Fruit fly (Drosophila melanogaster) whole organism, wandering third instar larva: ENCODE measurements around the gene Acp65Aa.

Source experiments
- CG32264 ChIP-seq: fragments of 200-800 bp; sonication (Bioruptor generic); optimal IDR thresholded peaks from 2 replicates; lab custom pipeline; 2016; ENCODE audit warnings: missing biosample characterization, missing genetic modification characterization
- Dfd ChIP-seq: fragments of >200 bp; optimal IDR thresholded peaks from 2 replicates; lab custom pipeline; 2017; ENCODE audit warnings: missing biosample characterization, missing genetic modification characterization
- Dif ChIP-seq: fragments of 200-275, 200-300 bp; sonication (Bioruptor generic); optimal IDR thresholded peaks from 2 replicates; lab custom pipeline; 2018; ENCODE audit warnings: missing biosample characterization, missing genetic modification characterization; ENCODE audit not compliant: partially characterized antibody
- GATAd ChIP-seq: sonication (Bioruptor generic); optimal IDR thresholded peaks from 2 replicates; lab custom pipeline; 2016; ENCODE audit warnings: missing biosample characterization, missing genetic modification characterization
- HLH106 ChIP-seq: fragments of 200-800 bp; optimal IDR thresholded peaks from 3 replicates; lab custom pipeline; 2019; ENCODE audit warnings: missing biosample characterization, mild to moderate bottlenecking, missing genetic modification characterization, moderate library complexity
- Hnf4 ChIP-seq: fragments of 200-800 bp; sonication (Bioruptor generic); optimal IDR thresholded peaks from 2 replicates; lab custom pipeline; 2016; ENCODE audit warnings: missing biosample characterization, mild to moderate bottlenecking, missing genetic modification characterization
- Hr83 ChIP-seq: fragments of 200-300 bp; sonication (Bioruptor generic); optimal IDR thresholded peaks from 2 replicates; lab custom pipeline; 2016; ENCODE audit warnings: missing biosample characterization, mild to moderate bottlenecking, missing genetic modification characterization, moderate library complexity; ENCODE audit not compliant: poor library complexity, severe bottlenecking
- Jra ChIP-seq: sonication (Bioruptor generic); optimal IDR thresholded peaks from 2 replicates; lab custom pipeline; 2016; ENCODE audit warnings: missing biosample characterization, missing genetic modification characterization
- Myc ChIP-seq: fragments of >200 bp; optimal IDR thresholded peaks from 2 replicates; lab custom pipeline; 2017
- N ChIP-seq: fragments of >200 bp; optimal IDR thresholded peaks from 2 replicates; lab custom pipeline; 2018; ENCODE audit warnings: missing biosample characterization, missing external identifiers, missing genetic modification characterization
- Sp1 ChIP-seq: fragments of 200-800 bp; sonication (Bioruptor generic); optimal IDR thresholded peaks from 3 replicates; lab custom pipeline; 2019; ENCODE audit warnings: missing biosample characterization, mild to moderate bottlenecking, missing genetic modification characterization, moderate library complexity
- brk ChIP-seq: fragments of 200-800 bp; sonication (Bioruptor generic); optimal IDR thresholded peaks from 2 replicates; lab custom pipeline; 2016; ENCODE audit warnings: missing biosample characterization, mild to moderate bottlenecking, missing genetic modification characterization
- dsf ChIP-seq: sonication (Bioruptor generic); optimal IDR thresholded peaks from 2 replicates; lab custom pipeline; 2016; ENCODE audit warnings: missing biosample characterization, missing genetic modification characterization, borderline replicate concordance
- foxo ChIP-seq, 2 experiments: fragments of 200-800 bp; sonication (Bioruptor generic); optimal IDR thresholded peaks; 2 replicates in 1 of 2; 3 replicates in 1 of 2; lab custom pipeline; 2016 to 2017; ENCODE audit warnings: missing biosample characterization in 2 of 2, missing genetic modification characterization in 2 of 2
- fru ChIP-seq: fragments of 200-800 bp; sonication (Bioruptor generic); optimal IDR thresholded peaks from 3 replicates; lab custom pipeline; 2016; ENCODE audit warnings: missing biosample characterization, mild to moderate bottlenecking, missing genetic modification characterization
- h ChIP-seq: fragments of 200-800 bp; sonication (Bioruptor generic); optimal IDR thresholded peaks from 3 replicates; lab custom pipeline; 2016; ENCODE audit warnings: missing biosample characterization, mild to moderate bottlenecking, missing genetic modification characterization
- jim ChIP-seq: fragments of 175-275, 200-325 bp; sonication (Bioruptor generic); optimal IDR thresholded peaks from 2 replicates; lab custom pipeline; 2016; ENCODE audit warnings: missing biosample characterization, mild to moderate bottlenecking, missing genetic modification characterization
- pan ChIP-seq: fragments of >200 bp; optimal IDR thresholded peaks from 2 replicates; lab custom pipeline; 2017
- sage ChIP-seq: fragments of 200-800 bp; sonication (Bioruptor generic); optimal IDR thresholded peaks from 2 replicates; lab custom pipeline; 2016; ENCODE audit warnings: missing biosample characterization, mild to moderate bottlenecking, missing genetic modification characterization
- usp ChIP-seq: fragments of >200 bp; optimal IDR thresholded peaks from 2 replicates; lab custom pipeline; 2017; ENCODE audit warnings: missing biosample characterization, missing genetic modification characterization

Acp65Aa gene

dm6 chr3L:6105435-6105834 is 47.1 kb downstream of the Acp65Aa start:
- TF ChIP-seq Jra, result no peak
- no peak for TF ChIP-seq HLH106 (tag; lab: Kevin White, UChicago)
- TF ChIP-seq h, result no peak
- no peak for TF ChIP-seq usp
- no peak for TF ChIP-seq Myc
- TF ChIP-seq GATAd (GFP tag; lab: Kevin White, UChicago), result no peak
- no peak for TF ChIP-seq Sp1
- TF ChIP-seq pan (lab: Kevin White, UChicago), result no peak
- TF ChIP-seq jim (GFP tag; lab: Kevin White, UChicago), result no peak
- TF ChIP-seq CG32264 (GFP tag; lab: Kevin White, UChicago), result no peak
- no peak for TF ChIP-seq Hr83
- TF ChIP-seq fru (GFP tag; lab: Kevin White, UChicago), result no peak
- no peak for TF ChIP-seq Dfd
- no peak for TF ChIP-seq brk (GFP tag; lab: Kevin White, UChicago)
- TF ChIP-seq Dif (GFP tag; lab: Kevin White, UChicago), result no peak
- no peak for TF ChIP-seq foxo (GFP tag; optimal IDR thresholded peaks at IDR 0.05; lab: Kevin White, UChicago)

DNA sequence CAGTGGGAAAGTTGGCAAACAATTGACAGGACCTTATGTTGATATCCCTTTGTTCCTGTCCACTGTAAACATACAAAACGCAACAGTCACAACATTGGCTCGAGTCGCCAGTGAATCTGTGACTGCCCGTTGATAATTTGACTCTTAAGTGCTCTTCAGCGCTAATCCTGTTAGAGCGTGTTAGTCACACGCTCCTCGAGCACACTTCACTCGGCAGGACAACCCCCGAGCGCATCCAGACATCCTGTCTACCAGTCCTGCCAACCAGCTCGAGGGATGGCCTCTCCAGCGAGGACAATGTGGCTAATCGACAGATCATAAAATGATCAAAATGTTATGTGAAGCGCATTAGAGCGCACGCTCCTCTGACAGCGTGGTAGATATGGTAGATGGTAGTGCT is 48.0 kb downstream of the Acp65Aa start:
- TF ChIP-seq Dif (GFP tag; lab: Kevin White, UChicago) (no peak), Hr83 (no peak), N (GFP tag; lab: Kevin White, UChicago) (no peak), sage (GFP tag; lab: Kevin White, UChicago) (no peak)

dm6 chr3L:6103658-6104057 is 48.9 kb downstream of the Acp65Aa start:
- TF ChIP-seq dsf (GFP tag; lab: Kevin White, UChicago) (no peak), Hnf4 (no peak), h (no peak), Sp1 (no peak)
